Worm (Caenorhabditis elegans) whole organism, L2 larva: ENCODE results near the gene M88.3.

Experiments
- ZK546.5 ChIP-seq: sonication (generic microtip); optimal IDR thresholded peaks from 2 replicates; lab custom pipeline; 2017; ENCODE audit warnings: missing biosample characterization, missing genetic modification characterization
- ceh-16 ChIP-seq: fragments of 150-350 bp; optimal IDR thresholded peaks from 2 replicates; lab custom pipeline; 2014; ENCODE audit warnings: missing biosample characterization, missing genetic modification characterization
- ceh-82 ChIP-seq: fragments of 150-350 bp; optimal IDR thresholded peaks from 2 replicates; lab custom pipeline; 2014; ENCODE audit warnings: missing biosample characterization, missing genetic modification characterization
- mab-5 ChIP-seq: fragments of 150-350 bp; optimal IDR thresholded peaks from 2 replicates; lab custom pipeline; 2014; ENCODE audit warnings: missing biosample characterization, missing genetic modification characterization
- mdl-1 ChIP-seq, 2 experiments: fragments of 150-350 bp in 1 of 2; sonication (generic microtip) in 1 of 2; optimal IDR thresholded peaks; 2 replicates each; lab custom pipeline; 2017; ENCODE audit warnings: missing biosample characterization in 2 of 2, missing genetic modification characterization in 2 of 2
- ztf-11 ChIP-seq: sonication (generic microtip); optimal IDR thresholded peaks from 2 replicates; lab custom pipeline; 2017; ENCODE audit warnings: missing biosample characterization, missing genetic modification characterization

DNA sequence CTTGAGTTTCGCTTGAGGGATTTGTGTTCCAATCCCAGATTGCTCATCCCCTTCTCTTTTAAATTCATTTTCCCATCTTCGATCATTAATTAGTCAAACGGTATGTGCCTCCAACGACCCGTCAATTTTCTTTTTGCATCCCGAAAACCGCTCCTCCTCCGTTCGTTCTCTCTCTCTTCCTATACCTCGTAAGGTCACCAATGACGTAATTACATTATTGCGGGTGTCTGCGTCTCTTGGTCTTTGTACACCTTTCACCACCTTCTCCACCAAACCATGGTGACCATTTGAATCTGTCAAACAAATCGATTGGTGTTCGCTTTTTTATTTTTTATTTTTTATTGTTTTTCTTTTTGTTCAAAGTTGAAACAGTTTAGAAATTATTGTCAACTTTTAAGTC lies 29.7 kb downstream of the M88.3 start:
- TF ChIP-seq ceh-16 (tag; lab: Kevin White, UChicago): no peak
- TF ChIP-seq mab-5 (tag; lab: Kevin White, UChicago): no peak
- no peak for TF ChIP-seq ceh-82 (tag; lab: Kevin White, UChicago)
- no peak for TF ChIP-seq ZK546.5 (tag; lab: Kevin White, UChicago)
- no peak for TF ChIP-seq mdl-1 (tag; optimal IDR thresholded peaks at IDR 0.05; lab: Kevin White, UChicago)
- no peak for TF ChIP-seq ztf-11
